Fruit fly (Drosophila melanogaster): Measurements from ENCODE around the gene aust.

aust gene

dm6 chr2L:9224364-9225019 lies 26.4 kb downstream of the aust start (continued):
- TF ChIP-seq CG16863 (GFP tag; optimal IDR thresholded peaks at IDR 0.05) (peak; percentile 1), trh (GFP tag; optimal IDR thresholded peaks at IDR 0.05) (no peak), zfh1 (GFP tag; IDR thresholded peaks at IDR 0.05) (peak; percentile 63; the same call in 2 of the 3 replicates), luna (GFP tag; optimal IDR thresholded peaks at IDR 0.05) (no peak), CG10366 (GFP tag; IDR thresholded peaks at IDR 0.05) (peak; percentile 74), CG1529 (GFP tag; optimal IDR thresholded peaks at IDR 0.05) (no peak), CG14965 (GFP tag; optimal IDR thresholded peaks at IDR 0.05; ENCODE audit: borderline replicate concordance) (no peak), Xbp1 (GFP tag; optimal IDR thresholded peaks at IDR 0.05) (peak; percentile 60), wdn (GFP tag; IDR thresholded peaks at IDR 0.05) (peak; percentile 62; the same call in 1 of the 2 replicates), sens (GFP tag) (peak; percentile 90), Jarid2 (GFP tag; optimal IDR thresholded peaks at IDR 0.05) (no peak), CG7372 (GFP tag; IDR thresholded peaks at IDR 0.05) (peak; percentile 45; the same call in 1 of the 2 replicates), ssp (GFP tag; IDR thresholded peaks at IDR 0.05) (peak; percentile 52; the same call in 1 of the 2 replicates), Kr (GFP tag; optimal IDR thresholded peaks at IDR 0.05) (peak; percentile 19), CG4820 (GFP tag; optimal IDR thresholded peaks at IDR 0.05) (peak; percentile 6), ham (GFP tag; IDR thresholded peaks at IDR 0.05) (0 out of 2 replicates have a peak, but pooled peaks have one; percentile 33), dysf (GFP tag; IDR thresholded peaks at IDR 0.05) (peak; percentile 71; the same call in 2 of the 3 replicates), CG10321 (GFP tag; IDR thresholded peaks at IDR 0.05) (0 out of 2 replicates have a peak, but pooled peaks have one; percentile 37), CG15601 (tag; optimal IDR thresholded peaks at IDR 0.05) (no peak), CG8359 (GFP tag; optimal IDR thresholded peaks at IDR 0.05; ENCODE audit: borderline replicate concordance) (no peak), CG10274 (GFP tag; optimal IDR thresholded peaks at IDR 0.05) (no peak), CG4424 (GFP tag; optimal IDR thresholded peaks at IDR 0.05) (peak; percentile 9), tup (GFP tag; optimal IDR thresholded peaks at IDR 0.05) (no peak), D (optimal IDR thresholded peaks at IDR 0.05) (no peak), D (GFP tag; optimal IDR thresholded peaks at IDR 0.05) (no peak), repo (GFP tag; optimal IDR thresholded peaks at IDR 0.05) (no peak), al (GFP tag; IDR thresholded peaks at IDR 0.05) (peak; percentile 53), CG4404 (GFP tag; IDR thresholded peaks at IDR 0.05) (0 out of 2 replicates have a peak, but pooled peaks have one; percentile 28), Mrtf (GFP tag; IDR thresholded peaks at IDR 0.05) (0 out of 3 replicates have a peak, but pooled peaks have one; percentile 49), rib (GFP tag; IDR thresholded peaks at IDR 0.05) (no peak), CG6683 (GFP tag; optimal IDR thresholded peaks at IDR 0.05) (no peak), vfl (GFP tag; optimal IDR thresholded peaks at IDR 0.05) (no peak), ash1 (GFP tag; optimal IDR thresholded peaks at IDR 0.05) (no peak), HLH54F (GFP tag; optimal IDR thresholded peaks at IDR 0.05) (peak; percentile 4), Max (GFP tag; optimal IDR thresholded peaks at IDR 0.05) (no peak), inv (GFP tag; IDR thresholded peaks at IDR 0.05; ENCODE audit: partially characterized antibody) (no peak), hth (optimal IDR thresholded peaks at IDR 0.05) (no peak), danr (GFP tag; IDR thresholded peaks at IDR 0.05) (0 out of 2 replicates have a peak, but pooled peaks have one; percentile 16), yki (optimal IDR thresholded peaks at IDR 0.05) (no peak), cad (GFP tag; optimal IDR thresholded peaks at IDR 0.05) (no peak), gro (GFP tag; optimal IDR thresholded peaks at IDR 0.05) (no peak), vvl (GFP tag; IDR thresholded peaks at IDR 0.05) (peak; percentile 87), HLH3B (GFP tag; IDR thresholded peaks at IDR 0.05) (peak; percentile 78), jumu (GFP tag; optimal IDR thresholded peaks at IDR 0.05) (peak; percentile 7), jigr1 (GFP tag; IDR thresholded peaks at IDR 0.05) (peak; percentile 69; the same call in 1 of the 3 replicates), kah (GFP tag; optimal IDR thresholded peaks at IDR 0.05) (no peak), NC2α (GFP tag; optimal IDR thresholded peaks at IDR 0.05) (no peak), CG3065 (GFP tag; optimal IDR thresholded peaks at IDR 0.05) (no peak), ase (GFP tag; IDR thresholded peaks at IDR 0.05) (peak; percentile 65; the same call in 1 of the 3 replicates), p53 (GFP tag; optimal IDR thresholded peaks at IDR 0.05) (no peak), CG12659 (GFP tag; optimal IDR thresholded peaks at IDR 0.05) (peak; percentile 12), fu2 (GFP tag; optimal IDR thresholded peaks at IDR 0.05) (no peak)

Data from whole organism, embryonic.